Fruit fly (Drosophila melanogaster) whole organism, prepupa: Measurements from ENCODE around the gene CG4520.

Source experiments
- Blimp-1 ChIP-seq: fragments of 200-800 bp; sonication (Bioruptor generic); optimal IDR thresholded peaks from 3 replicates; lab custom pipeline; 2017; ENCODE audit warnings: missing biosample characterization, missing genetic modification characterization, mild to moderate bottlenecking, moderate library complexity, missing genetic modification reagents
- CG10631 ChIP-seq: fragments of 200-800 bp; sonication (Bioruptor generic); optimal IDR thresholded peaks from 2 replicates; lab custom pipeline; 2016; ENCODE audit warnings: missing biosample characterization, missing genetic modification characterization
- CG11294 ChIP-seq: fragments of 200-800 bp; sonication (Bioruptor generic); IDR thresholded peaks from 2 replicates; pipeline ENCODE4 v1.3.6; 2022; ENCODE audit warnings: missing biosample characterization, missing genetic modification characterization
- CG15336 ChIP-seq: fragments of 200-800 bp; sonication (Bioruptor generic); IDR thresholded peaks from 2 replicates; pipeline ENCODE4 v1.3.6; 2022; ENCODE audit warnings: missing biosample characterization, missing genetic modification characterization
- CG1621 ChIP-seq: fragments of 200-800 bp; sonication (Bioruptor generic); optimal IDR thresholded peaks from 3 replicates; lab custom pipeline; 2018; ENCODE audit warnings: missing biosample characterization, mild to moderate bottlenecking, missing genetic modification characterization
- CG3032 ChIP-seq: fragments of 200-800 bp; optimal IDR thresholded peaks from 2 replicates; lab custom pipeline; 2019; ENCODE audit warnings: missing biosample characterization, mild to moderate bottlenecking, missing genetic modification characterization, moderate library complexity
- CG32006 ChIP-seq: fragments of 200-800 bp; sonication (Bioruptor generic); optimal IDR thresholded peaks from 3 replicates; lab custom pipeline; 2017; ENCODE audit warnings: missing biosample characterization, mild to moderate bottlenecking, missing genetic modification characterization
- CG3919 ChIP-seq: fragments of 200-800 bp; sonication (Bioruptor generic); optimal IDR thresholded peaks from 3 replicates; lab custom pipeline; 2016; ENCODE audit warnings: missing biosample characterization, missing genetic modification characterization
- CG4318 ChIP-seq: fragments of 200-800 bp; sonication (Bioruptor generic); optimal IDR thresholded peaks from 3 replicates; lab custom pipeline; 2017; ENCODE audit warnings: missing biosample characterization, mild to moderate bottlenecking, missing genetic modification characterization
- CG6163 ChIP-seq: fragments of 200-800 bp; sonication (Bioruptor generic); IDR thresholded peaks from 3 replicates; pipeline ENCODE4 v1.3.6; 2022; ENCODE audit warnings: missing biosample characterization, missing genetic modification characterization
- CG6276 ChIP-seq: fragments of 200-800 bp; sonication (Bioruptor generic); optimal IDR thresholded peaks from 2 replicates; lab custom pipeline; 2017; ENCODE audit warnings: missing biosample characterization, mild to moderate bottlenecking, missing genetic modification characterization
- CG6854 ChIP-seq: fragments of 200-800 bp; sonication (Bioruptor generic); optimal IDR thresholded peaks from 2 replicates; lab custom pipeline; 2017; ENCODE audit warnings: missing biosample characterization, mild to moderate bottlenecking, missing genetic modification characterization
- CG7368 ChIP-seq: fragments of 200-800 bp; sonication (Bioruptor generic); optimal IDR thresholded peaks from 3 replicates; lab custom pipeline; 2016; ENCODE audit warnings: missing biosample characterization, missing genetic modification characterization
- CG8632 ChIP-seq: fragments of 200-800 bp; sonication (Bioruptor generic); optimal IDR thresholded peaks from 3 replicates; lab custom pipeline; 2016; ENCODE audit warnings: missing biosample characterization, missing genetic modification characterization
- CG9139 ChIP-seq: fragments of 200-800 bp; sonication (Bioruptor generic); optimal IDR thresholded peaks from 3 replicates; lab custom pipeline; 2017; ENCODE audit warnings: missing biosample characterization, mild to moderate bottlenecking, missing genetic modification characterization
- Eip93F ChIP-seq: fragments of 200-800 bp; sonication (Bioruptor generic); optimal IDR thresholded peaks from 2 replicates; lab custom pipeline; 2016; ENCODE audit warnings: missing biosample characterization, mild to moderate bottlenecking, missing genetic modification characterization
- Ets96B ChIP-seq: fragments of 200-800 bp; optimal IDR thresholded peaks from 2 replicates; lab custom pipeline; 2019; ENCODE audit warnings: missing biosample characterization, mild to moderate bottlenecking, missing genetic modification characterization, moderate library complexity
- Gug ChIP-seq: fragments of 200-800 bp; sonication (Bioruptor generic); IDR thresholded peaks from 2 replicates; pipeline ENCODE4 v1.3.6; 2022; ENCODE audit warnings: missing biosample characterization, missing genetic modification characterization
- Hr39 ChIP-seq: fragments of 200-800 bp; sonication (Bioruptor generic); optimal IDR thresholded peaks from 2 replicates; lab custom pipeline; 2016; ENCODE audit warnings: missing biosample characterization, missing genetic modification characterization
- Hr4 ChIP-seq: fragments of 200-800 bp; sonication (Bioruptor generic); optimal IDR thresholded peaks from 3 replicates; lab custom pipeline; 2016; ENCODE audit warnings: missing biosample characterization, missing genetic modification characterization
- Lpt ChIP-seq: fragments of 200-800 bp; sonication (Bioruptor generic); optimal IDR thresholded peaks from 3 replicates; lab custom pipeline; 2016; ENCODE audit warnings: missing biosample characterization, missing genetic modification characterization
- Smox ChIP-seq: fragments of 200-800 bp; sonication (Bioruptor generic); optimal IDR thresholded peaks from 3 replicates; lab custom pipeline; 2016; ENCODE audit warnings: missing biosample characterization, missing genetic modification characterization
- achi ChIP-seq: fragments of 200-800 bp; sonication (Bioruptor generic); optimal IDR thresholded peaks from 3 replicates; lab custom pipeline; 2016; ENCODE audit warnings: missing biosample characterization, missing genetic modification characterization
- acj6 ChIP-seq: fragments of 200-800 bp; sonication (Bioruptor generic); optimal IDR thresholded peaks from 3 replicates; lab custom pipeline; 2016; ENCODE audit warnings: missing biosample characterization, missing genetic modification characterization
- dsx ChIP-seq: fragments of 200-800 bp; optimal IDR thresholded peaks from 3 replicates; lab custom pipeline; 2019; ENCODE audit warnings: missing biosample characterization, mild to moderate bottlenecking, missing genetic modification characterization, moderate library complexity; ENCODE audit not compliant: poor library complexity, severe bottlenecking
- esn ChIP-seq: fragments of 200-800 bp; sonication (Bioruptor generic); optimal IDR thresholded peaks from 2 replicates; lab custom pipeline; 2016; ENCODE audit warnings: missing biosample characterization, mild to moderate bottlenecking, missing genetic modification characterization, moderate library complexity
- net ChIP-seq: fragments of 200-800 bp; sonication (Bioruptor generic); optimal IDR thresholded peaks from 3 replicates; lab custom pipeline; 2016; ENCODE audit warnings: missing biosample characterization, missing genetic modification characterization
- pdm3 ChIP-seq: fragments of 200-800 bp; sonication (Bioruptor generic); optimal IDR thresholded peaks from 3 replicates; lab custom pipeline; 2016; ENCODE audit warnings: missing biosample characterization, missing genetic modification characterization
- salr ChIP-seq, 2 experiments: fragments of 200-800 bp; sonication (Bioruptor generic); optimal IDR thresholded peaks; 3 replicates each; lab custom pipeline; 2016 to 2018; ENCODE audit warnings: missing biosample characterization in 2 of 2, missing genetic modification characterization in 2 of 2, mild to moderate bottlenecking in 1 of 2
- spab ChIP-seq: fragments of 200-800 bp; sonication (Bioruptor generic); optimal IDR thresholded peaks from 2 replicates; lab custom pipeline; 2017; ENCODE audit warnings: missing biosample characterization, mild to moderate bottlenecking, missing genetic modification characterization, missing genetic modification reagents
- ss ChIP-seq, 2 experiments: fragments of 200-800 bp; sonication (Bioruptor generic); optimal IDR thresholded peaks; 2 replicates in 1 of 2; 3 replicates in 1 of 2; lab custom pipeline; 2017 to 2018; ENCODE audit warnings: mild to moderate bottlenecking in 2 of 2, missing biosample characterization in 2 of 2, missing genetic modification characterization in 2 of 2, moderate library complexity in 1 of 2
- svp ChIP-seq: fragments of 200-800 bp; sonication (Bioruptor generic); peaks from one replicate; lab custom pipeline; 2016; ENCODE audit warnings: missing biosample characterization, missing genetic modification characterization
- topi ChIP-seq: fragments of 200-800 bp; sonication (Bioruptor generic); optimal IDR thresholded peaks from 3 replicates; lab custom pipeline; 2016; ENCODE audit warnings: missing biosample characterization, missing genetic modification characterization
- vri ChIP-seq: fragments of 200-800 bp; sonication (Bioruptor generic); optimal IDR thresholded peaks from 3 replicates; lab custom pipeline; 2016; ENCODE audit warnings: missing biosample characterization, mild to moderate bottlenecking, missing genetic modification characterization

The CG4520 gene

dm6 chr3R:15768900-15769299, 24.4 kb downstream of the CG4520 start:
- no peak for TF ChIP-seq CG6854
- no peak for TF ChIP-seq Smox (GFP tag; lab: Kevin White, UChicago)
- no peak for TF ChIP-seq Hr4 (GFP tag; lab: Kevin White, UChicago)
- no peak for TF ChIP-seq CG9139 (GFP tag; lab: Kevin White, UChicago)
- no peak for TF ChIP-seq CG15336 (GFP tag; lab: Robert Waterston, UW)
- TF ChIP-seq Eip93F: no peak
- no peak for TF ChIP-seq CG7368 (GFP tag; lab: Kevin White, UChicago)
- TF ChIP-seq CG3919: no peak
- TF ChIP-seq CG11294 (GFP tag; lab: Robert Waterston, UW): no peak
- no peak for TF ChIP-seq achi
- no peak for TF ChIP-seq esn
- no peak for TF ChIP-seq Gug (GFP tag; lab: Robert Waterston, UW)
- no peak for TF ChIP-seq dsx
- no peak for TF ChIP-seq svp (GFP tag; lab: Kevin White, UChicago)
- no peak for TF ChIP-seq CG3032 (tag; lab: Kevin White, UChicago)
- TF ChIP-seq spab (GFP tag; lab: Kevin White, UChicago): no peak
- TF ChIP-seq, all 60 proteins: peak for 0

dm6 chr3R:15774128-15774527, 29.7 kb downstream of the CG4520 start, which contains the start of gene Ttc26:
TSS of gene Ttc26 (plus strand) at chr3R:15774416.
- no peak for TF ChIP-seq ss (GFP tag; optimal IDR thresholded peaks at IDR 0.05; lab: Kevin White, UChicago)
- TF ChIP-seq CG6854: no peak
- TF ChIP-seq vri (GFP tag; lab: Kevin White, UChicago): no peak
- TF ChIP-seq CG6163: no peak
- no peak for TF ChIP-seq CG1621 (tag; lab: Kevin White, UChicago)
- no peak for TF ChIP-seq CG8632 (GFP tag; lab: Kevin White, UChicago)

- no peak for TF ChIP-seq spab (GFP tag; lab: Kevin White, UChicago)
- no peak for TF ChIP-seq pdm3 (GFP tag; lab: Kevin White, UChicago)
These were observed 30.8 kb downstream of the CG4520 start, which contains the start of gene CG45207 for dm6 chr3R:15775242-15775641. TSS of gene CG45207 (minus strand) at chr3R:15775342.

- TF ChIP-seq CG32006 (GFP tag; lab: Kevin White, UChicago) (no peak), Smox (GFP tag; lab: Kevin White, UChicago) (no peak), svp (GFP tag; lab: Kevin White, UChicago) (no peak), topi (GFP tag; lab: Kevin White, UChicago) (no peak), Blimp-1 (no peak), CG6276 (no peak), achi (no peak), CG4318 (GFP tag; lab: Kevin White, UChicago) (no peak), CG10631 (GFP tag; lab: Kevin White, UChicago) (no peak), net (GFP tag; lab: Kevin White, UChicago) (no peak), acj6 (GFP tag; lab: Kevin White, UChicago) (no peak), salr (GFP tag; optimal IDR thresholded peaks at IDR 0.05; lab: Kevin White, UChicago) (no peak), Lpt (no peak), CG15336 (GFP tag; lab: Robert Waterston, UW) (no peak), Ets96B (tag; lab: Kevin White, UChicago) (no peak), CG6854 (no peak), CG8632 (GFP tag; lab: Kevin White, UChicago) (no peak), Hr4 (GFP tag; lab: Kevin White, UChicago) (no peak)
These were observed 35.1 kb downstream of the CG4520 start, which contains the start of gene CG5614 for dm6 chr3R:15779505-15779904. TSS of gene CG5614 (plus strand) at chr3R:15779805.

- TF ChIP-seq esn (no peak), spab (GFP tag; lab: Kevin White, UChicago) (no peak), Hr39 (GFP tag; lab: Kevin White, UChicago) (no peak)
- TF ChIP-seq, all 60 proteins: peak for 0
These were observed 39.8 kb downstream of the CG4520 start for dm6 chr3R:15784298-15784697.
